Fruit fly (Drosophila melanogaster) whole organism, embryonic: ENCODE data around the gene CG1575.

Experiments used
- B-H2 ChIP-seq: fragments of 200-800 bp; sonication (Bioruptor generic); optimal IDR thresholded peaks from 2 replicates; lab custom pipeline; 2018; ENCODE audit warnings: missing biosample characterization, mild to moderate bottlenecking, missing genetic modification characterization
- C15 ChIP-seq: fragments of 200-800 bp; sonication (Bioruptor generic); IDR thresholded peaks from 3 replicates; pipeline ENCODE4 v1.3.6; 2022; ENCODE audit warnings: missing biosample characterization, missing genetic modification characterization
- CG11398 ChIP-seq: fragments of 200-800 bp; sonication (Bioruptor generic); optimal IDR thresholded peaks from 2 replicates; lab custom pipeline; 2016; ENCODE audit warnings: missing biosample characterization, missing genetic modification characterization
- CG11723 ChIP-seq: fragments of 200-800 bp; sonication (Bioruptor generic); optimal IDR thresholded peaks from 2 replicates; lab custom pipeline; 2017; ENCODE audit warnings: missing biosample characterization, mild to moderate bottlenecking, missing genetic modification characterization
- CG15269 ChIP-seq: fragments of 200-800 bp; sonication (Bioruptor generic); optimal IDR thresholded peaks from 2 replicates; lab custom pipeline; 2018; ENCODE audit warnings: missing biosample characterization, mild to moderate bottlenecking, missing genetic modification characterization, moderate library complexity
- CG15601 ChIP-seq: fragments of 200-800 bp; sonication (Bioruptor generic); optimal IDR thresholded peaks from 3 replicates; lab custom pipeline; 2019; ENCODE audit warnings: missing biosample characterization, mild to moderate bottlenecking, missing genetic modification characterization, moderate library complexity
- CG1647 ChIP-seq: fragments of 200-800 bp; sonication (Bioruptor generic); optimal IDR thresholded peaks from 3 replicates; lab custom pipeline; 2016; ENCODE audit warnings: missing biosample characterization, missing genetic modification characterization
- CG17912 ChIP-seq: fragments of 200-800 bp; sonication (Bioruptor generic); optimal IDR thresholded peaks from 2 replicates; lab custom pipeline; 2018; ENCODE audit warnings: missing biosample characterization, mild to moderate bottlenecking, missing genetic modification characterization
- CG18262 ChIP-seq: fragments of 200-800 bp; optimal IDR thresholded peaks from 3 replicates; lab custom pipeline; 2019; ENCODE audit warnings: missing biosample characterization, mild to moderate bottlenecking, missing genetic modification characterization, moderate library complexity
- CG2120 ChIP-seq: fragments of 200-800 bp; sonication (Bioruptor generic); optimal IDR thresholded peaks from 3 replicates; lab custom pipeline; 2016; ENCODE audit warnings: missing biosample characterization, missing genetic modification characterization
- CG30403 ChIP-seq: fragments of 200-800 bp; sonication (Bioruptor generic); optimal IDR thresholded peaks from 3 replicates; lab custom pipeline; 2016; ENCODE audit warnings: missing biosample characterization, missing genetic modification characterization
- CG32767 ChIP-seq: fragments of 200-800 bp; sonication (Bioruptor generic); IDR thresholded peaks from 2 replicates; pipeline ENCODE4 v1.3.6; 2022; ENCODE audit warnings: missing biosample characterization, missing genetic modification characterization
- CG43689 ChIP-seq: fragments of 200-800 bp; sonication (Bioruptor generic); IDR thresholded peaks from 2 replicates; pipeline ENCODE4 v1.3.6; 2022; ENCODE audit warnings: missing biosample characterization, missing genetic modification characterization
- CG4617 ChIP-seq: fragments of 200-800 bp; sonication (Bioruptor generic); optimal IDR thresholded peaks from 3 replicates; lab custom pipeline; 2016; ENCODE audit warnings: missing biosample characterization, missing genetic modification characterization, borderline replicate concordance
- CG4820 ChIP-seq: fragments of 200-800 bp; sonication (Bioruptor generic); optimal IDR thresholded peaks from 3 replicates; lab custom pipeline; 2016; ENCODE audit warnings: missing biosample characterization, missing genetic modification characterization
- CG4854 ChIP-seq: fragments of 200-800 bp; sonication (Bioruptor generic); optimal IDR thresholded peaks from 2 replicates; lab custom pipeline; 2016; ENCODE audit warnings: missing biosample characterization, missing genetic modification characterization, inconsistent platforms
- CG7271 ChIP-seq: fragments of 200-800 bp; sonication (Bioruptor generic); optimal IDR thresholded peaks from 2 replicates; lab custom pipeline; 2018; ENCODE audit warnings: missing biosample characterization, mild to moderate bottlenecking, missing genetic modification characterization, moderate library complexity
- CG8089 ChIP-seq: fragments of 200-800 bp; sonication (Bioruptor generic); optimal IDR thresholded peaks from 3 replicates; lab custom pipeline; 2016; ENCODE audit warnings: missing biosample characterization, missing genetic modification characterization
- CG9876 ChIP-seq: fragments of 200-800 bp; sonication (Bioruptor generic); optimal IDR thresholded peaks from 2 replicates; lab custom pipeline; 2016; ENCODE audit warnings: missing biosample characterization, missing genetic modification characterization
- CkIIα-i1 ChIP-seq: fragments of 200-800 bp; sonication (Bioruptor generic); IDR thresholded peaks from 2 replicates; pipeline ENCODE4 v1.3.6; 2022; ENCODE audit warnings: missing biosample characterization, missing genetic modification characterization
- CrebB ChIP-seq: fragments of 200-800 bp; sonication (Bioruptor generic); optimal IDR thresholded peaks from 3 replicates; lab custom pipeline; 2018; ENCODE audit warnings: missing biosample characterization, mild to moderate bottlenecking, missing genetic modification characterization
- Dp ChIP-seq: fragments of 200-800 bp; sonication (Bioruptor generic); optimal IDR thresholded peaks from 2 replicates; lab custom pipeline; 2018; ENCODE audit warnings: missing biosample characterization, mild to moderate bottlenecking, missing genetic modification characterization, moderate library complexity
- Gug ChIP-seq: fragments of 200-800 bp; sonication (Bioruptor generic); IDR thresholded peaks from 4 replicates; pipeline ENCODE4 v1.3.6; 2022; ENCODE audit warnings: missing biosample characterization, missing genetic modification characterization
- HHEX ChIP-seq: fragments of 200-800 bp; sonication (Bioruptor generic); optimal IDR thresholded peaks from 3 replicates; lab custom pipeline; 2017; ENCODE audit warnings: missing biosample characterization, mild to moderate bottlenecking, missing genetic modification characterization, missing genetic modification reagents
- Lhr ChIP-seq: fragments of 200-800 bp; sonication (Bioruptor generic); optimal IDR thresholded peaks from 3 replicates; lab custom pipeline; 2017; ENCODE audit warnings: mild to moderate bottlenecking, missing biosample characterization, missing genetic modification reagents, missing genetic modification characterization
- Scr ChIP-seq: fragments of 200-800 bp; sonication (Bioruptor generic); IDR thresholded peaks from 2 replicates; pipeline ENCODE4 v1.3.6; 2022; ENCODE audit warnings: missing biosample characterization, missing genetic modification characterization; ENCODE audit not compliant: partially characterized antibody
- Taf1 ChIP-seq: fragments of 200-800 bp; sonication (Bioruptor generic); IDR thresholded peaks from 2 replicates; pipeline ENCODE4 v1.3.6; 2022; ENCODE audit warnings: missing biosample characterization, missing genetic modification characterization
- chm ChIP-seq: fragments of 200-800 bp; sonication (Bioruptor generic); IDR thresholded peaks from 2 replicates; pipeline ENCODE4 v1.3.6; 2022; ENCODE audit warnings: missing biosample characterization, missing genetic modification characterization
- chn ChIP-seq: fragments of 200-800 bp; sonication (Bioruptor generic); optimal IDR thresholded peaks from 2 replicates; lab custom pipeline; 2016; ENCODE audit warnings: missing biosample characterization, missing genetic modification characterization
- croc ChIP-seq: fragments of 200-800 bp; sonication (Bioruptor generic); conservative IDR thresholded peaks from 3 replicates; pipeline ENCODE4 v1.3.6; 2022; ENCODE audit warnings: missing biosample characterization, missing genetic modification characterization
- dm ChIP-seq: fragments of 200-800 bp; sonication (Bioruptor generic); optimal IDR thresholded peaks from 3 replicates; lab custom pipeline; 2016; ENCODE audit warnings: missing biosample characterization, missing genetic modification characterization
- exex ChIP-seq: fragments of 200-800 bp; sonication (Bioruptor generic); optimal IDR thresholded peaks from 4 replicates; lab custom pipeline; 2018; ENCODE audit warnings: missing biosample characterization, mild to moderate bottlenecking, missing genetic modification characterization, moderate library complexity
- fd96Cb ChIP-seq: fragments of 200-800 bp; sonication (Bioruptor generic); optimal IDR thresholded peaks from 2 replicates; lab custom pipeline; 2018; ENCODE audit warnings: missing biosample characterization, mild to moderate bottlenecking, missing genetic modification characterization, moderate library complexity
- grau ChIP-seq: fragments of 200-800 bp; optimal IDR thresholded peaks from 3 replicates; lab custom pipeline; 2019; ENCODE audit warnings: missing biosample characterization, mild to moderate bottlenecking, missing genetic modification characterization, moderate library complexity
- h ChIP-seq: fragments of >200 bp; optimal IDR thresholded peaks from 2 replicates; lab custom pipeline; 2017
- lbe ChIP-seq: fragments of 200-800 bp; sonication (Bioruptor generic); optimal IDR thresholded peaks from 2 replicates; lab custom pipeline; 2016; ENCODE audit warnings: missing biosample characterization, mild to moderate bottlenecking, missing genetic modification characterization
- mam ChIP-seq: fragments of 200-800 bp; sonication (Bioruptor generic); optimal IDR thresholded peaks from 3 replicates; lab custom pipeline; 2016; ENCODE audit warnings: missing biosample characterization, missing genetic modification characterization
- nau ChIP-seq: fragments of 200-800 bp; sonication (Bioruptor generic); optimal IDR thresholded peaks from 3 replicates; lab custom pipeline; 2017; ENCODE audit warnings: missing biosample characterization, mild to moderate bottlenecking, missing genetic modification characterization, missing genetic modification reagents
- onecut ChIP-seq: fragments of 200-800 bp; sonication (Bioruptor generic); IDR thresholded peaks from 2 replicates; pipeline ENCODE4 v1.3.6; 2022; ENCODE audit warnings: missing biosample characterization, missing genetic modification characterization
- pita ChIP-seq: fragments of 200-800 bp; sonication (Bioruptor generic); optimal IDR thresholded peaks from 2 replicates; lab custom pipeline; 2017; ENCODE audit warnings: missing biosample characterization, mild to moderate bottlenecking, missing genetic modification characterization
- row ChIP-seq: fragments of 200-800 bp; sonication (Bioruptor generic); IDR thresholded peaks from 3 replicates; pipeline ENCODE4 v1.3.6; 2022; ENCODE audit warnings: missing biosample characterization, missing genetic modification characterization
- schlank ChIP-seq: fragments of 200-800 bp; sonication (Bioruptor generic); optimal IDR thresholded peaks from 2 replicates; lab custom pipeline; 2018; ENCODE audit warnings: missing biosample characterization, mild to moderate bottlenecking, missing genetic modification characterization
- sens ChIP-seq: fragments of 200-800 bp; sonication (Bioruptor generic); peaks from one replicate; lab custom pipeline; 2016; ENCODE audit warnings: missing biosample characterization, missing genetic modification characterization
- shn ChIP-seq: fragments of 200-800 bp; sonication (Bioruptor generic); optimal IDR thresholded peaks from 3 replicates; lab custom pipeline; 2016; ENCODE audit warnings: missing biosample characterization, missing genetic modification characterization
- sisA ChIP-seq: fragments of 200-800 bp; sonication (Bioruptor generic); IDR thresholded peaks from 2 replicates; pipeline ENCODE4 v1.3.6; 2022; ENCODE audit warnings: missing biosample characterization, missing genetic modification characterization
- sr ChIP-seq: fragments of 200-800 bp; sonication (Bioruptor generic); IDR thresholded peaks from 3 replicates; pipeline ENCODE4 v1.3.6; 2022; ENCODE audit warnings: missing biosample characterization, missing genetic modification characterization
- toy ChIP-seq: fragments of 200-800 bp; sonication (Bioruptor generic); IDR thresholded peaks from 2 replicates; pipeline ENCODE4 v1.3.6; 2022; ENCODE audit warnings: missing biosample characterization, missing genetic modification characterization
- vnd ChIP-seq: fragments of 200-800 bp; sonication (Bioruptor generic); IDR thresholded peaks from 3 replicates; pipeline ENCODE4 v1.3.6; 2022; ENCODE audit warnings: missing biosample characterization, missing genetic modification characterization; ENCODE audit not compliant: partially characterized antibody
- yki ChIP-seq: fragments of >200 bp; optimal IDR thresholded peaks from 3 replicates; lab custom pipeline; 2018
- zfh2 ChIP-seq: fragments of 200-800 bp; sonication (Bioruptor generic); optimal IDR thresholded peaks from 2 replicates; lab custom pipeline; 2016; ENCODE audit warnings: missing biosample characterization, missing genetic modification characterization

The CG1575 gene

dm6 chrX:8100026-8100825, 16.6 kb upstream of the CG1575 start (continued):
- TF ChIP-seq CrebB (tag; lab: Kevin White, UChicago), result peak; percentile 74
- peak; percentile 74 for TF ChIP-seq nau (GFP tag; lab: Kevin White, UChicago)
- TF ChIP-seq CG4820 (GFP tag; lab: Kevin White, UChicago), result peak; percentile 60
- TF ChIP-seq fd96Cb (tag; lab: Kevin White, UChicago), result peak; percentile 82
- no peak for TF ChIP-seq CG8089 (GFP tag; lab: Kevin White, UChicago)
- TF ChIP-seq CG11398 (GFP tag; lab: Kevin White, UChicago), result no peak
- no peak for TF ChIP-seq yki (lab: Kevin White, UChicago)
- peak; percentile 48 for TF ChIP-seq exex (tag; lab: Kevin White, UChicago)
- TF ChIP-seq mam (GFP tag; lab: Kevin White, UChicago), result peak; percentile 70
- peak; percentile 63; the same call in 1 of the 2 replicates for TF ChIP-seq toy (GFP tag; lab: Robert Waterston, UW)
- TF ChIP-seq grau (tag; lab: Kevin White, UChicago), result peak; percentile 83
- no peak for TF ChIP-seq Dp (GFP tag; lab: Kevin White, UChicago)
- TF ChIP-seq pita (GFP tag; lab: Kevin White, UChicago), result no peak
- TF ChIP-seq C15 (GFP tag; lab: Robert Waterston, UW), result peak; percentile 69; the same call in 1 of the 3 replicates
- peak; percentile 93 for TF ChIP-seq sens (GFP tag; lab: Kevin White, UChicago)
- TF ChIP-seq sisA, result peak; percentile 85
- TF ChIP-seq vnd, result no peak
- TF ChIP-seq CkIIα-i1 (GFP tag; lab: Robert Waterston, UW), result peak; percentile 40; the same call in 1 of the 2 replicates
- peak; percentile 77 for TF ChIP-seq CG15601
- TF ChIP-seq onecut (GFP tag; lab: Robert Waterston, UW), result peak; percentile 69
- peak; percentile 52 for TF ChIP-seq CG11723 (GFP tag; lab: Kevin White, UChicago)
- TF ChIP-seq chm, result peak; percentile 87
- TF ChIP-seq row (GFP tag; lab: Robert Waterston, UW), result peak; percentile 92
- TF ChIP-seq CG9876 (GFP tag; lab: Kevin White, UChicago), result no peak
- TF ChIP-seq CG15269 (tag; lab: Kevin White, UChicago), result peak; percentile 87
- no peak for TF ChIP-seq CG7271 (tag; lab: Kevin White, UChicago)
- TF ChIP-seq CG4854 (GFP tag; lab: Kevin White, UChicago), result peak; percentile 65
- TF ChIP-seq Scr (GFP tag; lab: Robert Waterston, UW), result no peak
- TF ChIP-seq CG1647, result peak; percentile 57
- peak; percentile 26 for TF ChIP-seq CG4617 (GFP tag; lab: Kevin White, UChicago)
- TF ChIP-seq B-H2 (GFP tag; lab: Kevin White, UChicago), result peak; percentile 31
- peak; percentile 81 for TF ChIP-seq CG30403 (GFP tag; lab: Kevin White, UChicago)
- TF ChIP-seq zfh2, result peak; percentile 43
- peak; percentile 84 for TF ChIP-seq CG2120 (GFP tag; lab: Kevin White, UChicago)
- peak; percentile 56 for TF ChIP-seq CG32767 (GFP tag; lab: Robert Waterston, UW)
- peak; percentile 26 for TF ChIP-seq Lhr
- TF ChIP-seq CG43689 (GFP tag; lab: Robert Waterston, UW), result peak; percentile 63
- TF ChIP-seq Taf1 (GFP tag; lab: Robert Waterston, UW), result peak; percentile 51; the same call in 1 of the 2 replicates
- peak; percentile 67 for TF ChIP-seq chn (GFP tag; lab: Kevin White, UChicago)
- peak; percentile 84 for TF ChIP-seq HHEX (GFP tag; lab: Kevin White, UChicago)
- TF ChIP-seq dm (GFP tag; lab: Kevin White, UChicago), result peak; percentile 27
- no peak for TF ChIP-seq h (lab: Kevin White, UChicago)
- no peak for TF ChIP-seq shn
- peak; percentile 49 for TF ChIP-seq lbe
- peak; percentile 82 for TF ChIP-seq CG18262 (tag; lab: Kevin White, UChicago)
- TF ChIP-seq Gug (GFP tag; lab: Robert Waterston, UW), result peak; percentile 67; the same call in 2 of the 4 replicates
- peak; percentile 66; the same call in 2 of the 3 replicates for TF ChIP-seq croc (GFP tag; lab: Robert Waterston, UW)
- TF ChIP-seq CG17912, result no peak
- TF ChIP-seq sr (GFP tag; lab: Robert Waterston, UW), result peak; percentile 72; the same call in 1 of the 3 replicates
- peak; percentile 43 for TF ChIP-seq schlank
